Worm (Caenorhabditis elegans): ENCODE measurements around the gene cpt-6.

ce11 chrV:6508703-6509102 lies 15.0 kb upstream of the cpt-6 start, which contains the start of gene ubh-3:
- no peak for TF ChIP-seq bed-1 (GFP tag; IDR thresholded peaks at IDR 0.05)
- no peak for TF ChIP-seq ama-1 (optimal IDR thresholded peaks at IDR 0.05)
- TF ChIP-seq ama-1 (GFP tag; optimal IDR thresholded peaks at IDR 0.05): no peak
- no peak for TF ChIP-seq pha-4 (tag; optimal IDR thresholded peaks at IDR 0.05)
- no peak for TF ChIP-seq hlh-12 (tag; optimal IDR thresholded peaks at IDR 0.05)
- no peak for TF ChIP-seq bed-2 (GFP tag; IDR thresholded peaks at IDR 0.05)
- no peak for TF ChIP-seq dox-1 (GFP tag; IDR thresholded peaks at IDR 0.05)
- no peak for TF ChIP-seq F57C9.4 (tag; optimal IDR thresholded peaks at IDR 0.05)
- no peak for TF ChIP-seq aptf-3 (GFP tag; IDR thresholded peaks at IDR 0.05)
- TF ChIP-seq ekl-4 (GFP tag; IDR thresholded peaks at IDR 0.05): no peak
- TF ChIP-seq repo-1 (tag; optimal IDR thresholded peaks at IDR 0.05): no peak
